Worm (Caenorhabditis elegans): Measurements from ENCODE around the gene C37C3.18.

- TF ChIP-seq sem-2 (GFP tag; optimal IDR thresholded peaks at IDR 0.05), result no peak
- no peak for TF ChIP-seq mls-2 (tag; optimal IDR thresholded peaks at IDR 0.05)
- no peak for TF ChIP-seq unc-62 (GFP tag; optimal IDR thresholded peaks at IDR 0.05)
- TF ChIP-seq pha-4 (tag; optimal IDR thresholded peaks at IDR 0.05), result no peak
- TF ChIP-seq ces-1 (GFP tag; optimal IDR thresholded peaks at IDR 0.05), result no peak
- TF ChIP-seq mab-5 (tag; optimal IDR thresholded peaks at IDR 0.05), result no peak
- no peak for TF ChIP-seq nhr-28 (tag; optimal IDR thresholded peaks at IDR 0.05)
- TF ChIP-seq nhr-237 (tag; optimal IDR thresholded peaks at IDR 0.05), result no peak
- no peak for TF ChIP-seq ceh-43 (GFP tag; optimal IDR thresholded peaks at IDR 0.05)
- TF ChIP-seq blmp-1 (tag; optimal IDR thresholded peaks at IDR 0.05), result no peak
- no peak for TF ChIP-seq unc-39 (tag; optimal IDR thresholded peaks at IDR 0.05)
- TF ChIP-seq lin-13 (tag; optimal IDR thresholded peaks at IDR 0.05), result no peak
- TF ChIP-seq elt-1 (tag; optimal IDR thresholded peaks at IDR 0.05; ENCODE audit: borderline replicate concordance, insufficient read depth), result no peak
Measured at ce11 chrV:7893812-7894381, 39.1 kb downstream of the C37C3.18 start, which contains the start of gene F40A3.6.

All from whole organism, mixed stage, embryonic.